Worm (Caenorhabditis elegans) whole organism, L1 larva: ENCODE measurements around the gene sms-1.

Experiments used
- C16A3.4 ChIP-seq: fragments of 150-350 bp; optimal IDR thresholded peaks from 2 replicates; lab custom pipeline; 2014; ENCODE audit warnings: missing biosample characterization, missing genetic modification characterization
- F16B12.6 ChIP-seq: fragments of 150-350 bp; optimal IDR thresholded peaks from 2 replicates; lab custom pipeline; 2014; ENCODE audit warnings: missing biosample characterization, missing genetic modification characterization
- Y116A8C.19 ChIP-seq: sonication (generic microtip); optimal IDR thresholded peaks from 2 replicates; lab custom pipeline; 2016; ENCODE audit warnings: missing compliant biosample characterization, missing genetic modification characterization, borderline replicate concordance
- ama-1 ChIP-seq: fragments of 150-350 bp; optimal IDR thresholded peaks from 2 replicates; lab custom pipeline; 2014
- blmp-1 ChIP-seq: fragments of 150-350 bp; optimal IDR thresholded peaks from 2 replicates; lab custom pipeline; 2014; ENCODE audit warnings: missing biosample characterization, missing genetic modification characterization
- ceh-63 ChIP-seq: fragments of 200-800 bp; sonication (Bioruptor generic); optimal IDR thresholded peaks from 2 replicates; lab custom pipeline; 2018; ENCODE audit warnings: mild to moderate bottlenecking, missing genetic modification characterization, missing compliant biosample characterization
- ceh-82 ChIP-seq, 3 experiments: fragments of 150-350 bp in 1 of 3; sonication (generic microtip) in 2 of 3; optimal IDR thresholded peaks; 2 replicates each; lab custom pipeline; 2014 to 2017; ENCODE audit warnings: missing biosample characterization in 3 of 3, missing genetic modification characterization in 3 of 3
- ceh-88 ChIP-seq: fragments of 200-800 bp; sonication (Bioruptor generic); IDR thresholded peaks from 2 replicates; pipeline ENCODE4 v1.3.6; 2022; ENCODE audit warnings: missing genetic modification characterization, missing compliant biosample characterization
- dsc-1 ChIP-seq: sonication (generic microtip); optimal IDR thresholded peaks from 2 replicates; lab custom pipeline; 2016; ENCODE audit warnings: mild to moderate bottlenecking, missing genetic modification characterization, missing compliant biosample characterization
- efl-1 ChIP-seq, 4 experiments: fragments of 150-350 bp; optimal IDR thresholded peaks in 3 of 4; peaks in 1 of 4; 1 replicate in 1 of 4; 2 replicates in 3 of 4; lab custom pipeline; 2014; ENCODE audit warnings: missing biosample characterization in 2 of 4, missing genetic modification characterization in 2 of 4, missing genetic modification reagents in 2 of 4
- efl-3 ChIP-seq: fragments of 200-800 bp; sonication (Bioruptor generic); optimal IDR thresholded peaks from 2 replicates; lab custom pipeline; 2018; ENCODE audit warnings: mild to moderate bottlenecking, missing genetic modification characterization, missing compliant biosample characterization
- egl-13 ChIP-seq: sonication (generic microtip); optimal IDR thresholded peaks from 2 replicates; lab custom pipeline; 2016; ENCODE audit warnings: missing genotype, missing genetic modification reagents, missing genetic modification characterization, missing compliant biosample characterization
- egl-27 ChIP-seq, 2 experiments: fragments of 150-350 bp in 1 of 2; sonication (generic microtip); optimal IDR thresholded peaks; 3 replicates each; lab custom pipeline; 2017 to 2018; ENCODE audit warnings: missing biosample characterization in 2 of 2, missing genetic modification characterization in 2 of 2, missing genetic modification reagents in 2 of 2
- elt-2 ChIP-seq: sonication (generic microtip); optimal IDR thresholded peaks from 2 replicates; lab custom pipeline; 2016; ENCODE audit warnings: missing genetic modification characterization, mild to moderate bottlenecking, inconsistent platforms, missing compliant biosample characterization, missing genetic modification reagents
- elt-3 ChIP-seq, 6 experiments: fragments of 150-350 bp in 1 of 6; sonication (generic microtip); optimal IDR thresholded peaks; 2 replicates each; lab custom pipeline; 2017 to 2018; ENCODE audit warnings: missing biosample characterization in 6 of 6, missing genetic modification characterization in 6 of 6, inconsistent platforms in 1 of 6
- fkh-10 ChIP-seq: sonication (generic microtip); optimal IDR thresholded peaks from 2 replicates; lab custom pipeline; 2017; ENCODE audit warnings: missing biosample characterization, missing genetic modification reagents, missing genetic modification characterization
- fkh-4 ChIP-seq: sonication (generic microtip); optimal IDR thresholded peaks from 2 replicates; lab custom pipeline; 2016; ENCODE audit warnings: missing compliant biosample characterization, missing genetic modification characterization, borderline replicate concordance
- fos-1 ChIP-seq: fragments of 150-350 bp; optimal IDR thresholded peaks from 2 replicates; lab custom pipeline; 2014; ENCODE audit warnings: missing biosample characterization, missing genetic modification characterization
- hlh-17 ChIP-seq: fragments of 200-800 bp; sonication (Bioruptor generic); optimal IDR thresholded peaks from 2 replicates; lab custom pipeline; 2018; ENCODE audit warnings: missing genetic modification characterization, mild to moderate bottlenecking, missing compliant biosample characterization, moderate library complexity, borderline replicate concordance
- hlh-4 ChIP-seq: sonication (generic microtip); optimal IDR thresholded peaks from 2 replicates; lab custom pipeline; 2016; ENCODE audit warnings: mild to moderate bottlenecking, missing genetic modification characterization, missing compliant biosample characterization
- hpl-2 ChIP-seq: fragments of 150-350 bp; optimal IDR thresholded peaks from 2 replicates; lab custom pipeline; 2014; ENCODE audit warnings: missing biosample characterization, missing genetic modification reagents, missing genetic modification characterization
- isw-1 ChIP-seq: fragments of 200-800 bp; sonication (Bioruptor generic); IDR thresholded peaks from 2 replicates; pipeline ENCODE4 v1.3.6; 2022; ENCODE audit warnings: missing genetic modification characterization, missing compliant biosample characterization
- jun-1 ChIP-seq: fragments of 150-350 bp; optimal IDR thresholded peaks from 2 replicates; lab custom pipeline; 2014; ENCODE audit warnings: missing biosample characterization, missing genetic modification reagents, missing genetic modification characterization
- lin-14 ChIP-seq: fragments of 200-800 bp; sonication (Bioruptor generic); optimal IDR thresholded peaks from 2 replicates; lab custom pipeline; 2018; ENCODE audit warnings: mild to moderate bottlenecking, missing genetic modification characterization, moderate library complexity, missing compliant biosample characterization
- lin-35 ChIP-seq, 2 experiments: fragments of 150-350 bp; optimal IDR thresholded peaks; 2 replicates each; lab custom pipeline; 2014; ENCODE audit warnings: missing biosample characterization in 2 of 2, missing genetic modification characterization in 2 of 2, missing genetic modification reagents in 2 of 2
- lsy-2 ChIP-seq, 2 experiments: fragments of 150-350 bp; optimal IDR thresholded peaks; 2 replicates each; lab custom pipeline; 2014; ENCODE audit warnings: missing biosample characterization in 2 of 2, missing genetic modification characterization in 2 of 2
- mep-1 ChIP-seq: fragments of 150-350 bp; optimal IDR thresholded peaks from 2 replicates; lab custom pipeline; 2014; ENCODE audit warnings: missing biosample characterization, missing genetic modification characterization
- nhr-12 ChIP-seq: sonication (generic microtip); optimal IDR thresholded peaks from 2 replicates; lab custom pipeline; 2017; ENCODE audit warnings: missing biosample characterization, missing genetic modification characterization
- nhr-19 ChIP-seq: fragments of 200-800 bp; sonication (Bioruptor generic); conservative IDR thresholded peaks from 2 replicates; pipeline ENCODE4 v1.3.6; 2022; ENCODE audit warnings: missing genetic modification characterization, missing compliant biosample characterization
- nhr-71 ChIP-seq: sonication (generic microtip); optimal IDR thresholded peaks from 2 replicates; lab custom pipeline; 2016; ENCODE audit warnings: mild to moderate bottlenecking, missing genetic modification characterization, moderate library complexity, missing compliant biosample characterization
- nhr-76 ChIP-seq: sonication (generic microtip); optimal IDR thresholded peaks from 2 replicates; lab custom pipeline; 2017; ENCODE audit warnings: missing biosample characterization, missing genetic modification characterization
- nhr-84 ChIP-seq: sonication (generic microtip); optimal IDR thresholded peaks from 2 replicates; lab custom pipeline; 2017; ENCODE audit warnings: missing biosample characterization, missing genetic modification characterization
- nhr-85 ChIP-seq: sonication (generic microtip); peaks from one replicate; lab custom pipeline; 2016; ENCODE audit warnings: missing genetic modification characterization, inconsistent platforms, missing compliant biosample characterization
- pqm-1 ChIP-seq: sonication (generic microtip); optimal IDR thresholded peaks from 3 replicates; lab custom pipeline; 2017; ENCODE audit warnings: missing biosample characterization, missing genetic modification characterization
- rnt-1 ChIP-seq: sonication (generic microtip); optimal IDR thresholded peaks from 2 replicates; lab custom pipeline; 2016; ENCODE audit warnings: mild to moderate bottlenecking, missing genetic modification characterization, moderate library complexity, missing compliant biosample characterization
- skn-1 ChIP-seq: fragments of 150-350 bp; optimal IDR thresholded peaks from 2 replicates; lab custom pipeline; 2014; ENCODE audit warnings: missing biosample characterization, missing genetic modification characterization
- snpc-4 ChIP-seq: fragments of 150-350 bp; optimal IDR thresholded peaks from 2 replicates; lab custom pipeline; 2014; ENCODE audit warnings: missing biosample characterization, missing genetic modification characterization
- sup-37 ChIP-seq: fragments of 200-800 bp; sonication (Bioruptor generic); optimal IDR thresholded peaks from 2 replicates; lab custom pipeline; 2018; ENCODE audit warnings: mild to moderate bottlenecking, missing genetic modification characterization, missing compliant biosample characterization
- swsn-7 ChIP-seq: sonication (generic microtip); optimal IDR thresholded peaks from 2 replicates; lab custom pipeline; 2016; ENCODE audit warnings: missing genetic modification characterization, missing compliant biosample characterization
- unc-86 ChIP-seq: sonication (generic microtip); optimal IDR thresholded peaks from 2 replicates; lab custom pipeline; 2016; ENCODE audit warnings: missing genetic modification characterization, missing compliant biosample characterization
- unc-98 ChIP-seq: fragments of 200-800 bp; sonication (Bioruptor generic); IDR thresholded peaks from 2 replicates; pipeline ENCODE4 v1.3.6; 2022; ENCODE audit warnings: missing genetic modification characterization, missing compliant biosample characterization
- vab-15 ChIP-seq: sonication (generic microtip); optimal IDR thresholded peaks from 2 replicates; lab custom pipeline; 2017; ENCODE audit warnings: missing genotype, mild to moderate bottlenecking, missing genetic modification characterization, missing compliant biosample characterization
- ztf-11 ChIP-seq, 2 experiments: sonication (generic microtip); optimal IDR thresholded peaks; 2 replicates each; lab custom pipeline; 2016 to 2017; ENCODE audit warnings: missing genetic modification characterization in 2 of 2, missing biosample characterization in 1 of 2, missing compliant biosample characterization in 1 of 2

The sms-1 gene

DNA sequence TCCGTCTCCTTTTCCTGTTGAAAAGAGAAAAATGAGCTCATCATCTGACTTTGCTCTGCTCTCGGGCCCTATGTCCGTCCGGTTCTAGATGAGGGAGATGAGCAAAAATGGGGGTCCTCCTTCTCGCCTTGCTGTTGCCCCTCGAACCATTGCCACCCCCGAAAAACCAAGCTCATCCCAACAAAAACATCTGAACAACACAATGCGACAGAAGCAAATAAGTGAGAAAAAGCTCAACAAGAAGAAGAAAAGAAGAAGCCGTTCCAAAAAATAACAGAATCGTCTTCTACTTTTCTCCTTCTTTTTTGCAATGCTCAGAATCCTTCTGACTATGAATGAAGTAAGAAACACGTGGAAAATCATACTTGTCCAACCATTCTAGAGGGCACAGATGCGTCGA is 42.1 kb downstream of the sms-1 start:
- TF ChIP-seq ztf-11 (tag; optimal IDR thresholded peaks at IDR 0.05; lab: Kevin White, UChicago) (no peak), efl-3 (no peak), fkh-4 (no peak), lin-14 (GFP tag; lab: Kevin White, UChicago) (peak; percentile 45), ceh-82 (tag; optimal IDR thresholded peaks at IDR 0.05; lab: Kevin White, UChicago) (peak in 1 of 3 experiments; percentile 14)

DNA sequence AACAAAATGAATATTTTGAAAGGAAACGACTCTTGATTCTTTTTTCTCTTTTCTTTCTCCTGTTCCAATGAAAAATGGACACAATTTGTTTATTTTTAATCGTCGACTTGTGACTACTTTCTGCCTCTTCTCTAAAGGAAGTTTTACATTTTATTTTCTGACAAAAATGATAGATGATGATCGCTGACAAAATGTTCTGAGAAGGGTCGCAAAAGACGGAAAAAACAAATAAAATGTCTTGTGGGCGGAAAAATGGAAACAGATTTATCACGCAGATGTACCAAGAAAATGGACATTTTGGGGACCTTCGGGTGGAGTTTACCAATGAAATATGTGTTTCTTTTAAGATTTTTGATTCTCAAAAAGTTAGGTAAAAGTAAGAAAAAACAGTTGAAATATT is 45.0 kb downstream of the sms-1 start:
- TF ChIP-seq F16B12.6 (tag; lab: Kevin White, UChicago), result no peak
- no peak for TF ChIP-seq elt-2 (tag; lab: Kevin White, UChicago)
- no peak for TF ChIP-seq hlh-17 (GFP tag; lab: Kevin White, UChicago)
- no peak for TF ChIP-seq C16A3.4 (tag; lab: Kevin White, UChicago)
- TF ChIP-seq skn-1 (tag; lab: Kevin White, UChicago), result no peak
- TF ChIP-seq nhr-76 (tag; lab: Kevin White, UChicago), result no peak
- TF ChIP-seq unc-98 (GFP tag; lab: Robert Waterston, UW), result no peak
- no peak for TF ChIP-seq vab-15
- TF ChIP-seq rnt-1 (tag; lab: Kevin White, UChicago), result no peak
- no peak for TF ChIP-seq hpl-2 (GFP tag; lab: Kevin White, UChicago)
- TF ChIP-seq ceh-88, result no peak
- TF ChIP-seq mep-1 (tag; lab: Kevin White, UChicago), result no peak
- TF ChIP-seq fos-1 (tag; lab: Kevin White, UChicago), result no peak
- no peak for TF ChIP-seq snpc-4
- no peak for TF ChIP-seq nhr-85
- no peak for TF ChIP-seq nhr-84 (tag; lab: Kevin White, UChicago)
- no peak for TF ChIP-seq egl-27 (tag; optimal IDR thresholded peaks at IDR 0.05; lab: Kevin White, UChicago)

DNA sequence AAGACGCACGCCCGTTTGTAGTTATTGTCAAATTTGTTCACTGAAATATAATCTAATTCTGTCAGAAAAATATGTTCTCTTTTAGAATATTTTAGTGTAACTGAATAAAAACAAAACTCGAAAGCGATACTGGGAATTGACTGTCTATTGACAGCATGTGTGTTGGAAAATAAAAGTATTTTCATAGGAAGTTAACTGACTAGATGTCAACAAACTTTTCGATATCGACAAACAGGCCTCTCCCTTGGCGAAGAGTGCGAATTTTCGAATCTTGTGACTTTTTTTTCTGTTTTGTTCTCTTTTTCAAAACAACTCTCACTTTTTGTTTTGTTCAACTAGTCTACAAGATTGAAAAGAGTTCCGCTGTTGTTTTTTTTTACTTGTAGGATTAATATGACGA is 59.7 kb downstream of the sms-1 start:
- TF ChIP-seq hlh-4 (no peak), blmp-1 (tag; lab: Kevin White, UChicago) (peak; percentile 60)

DNA sequence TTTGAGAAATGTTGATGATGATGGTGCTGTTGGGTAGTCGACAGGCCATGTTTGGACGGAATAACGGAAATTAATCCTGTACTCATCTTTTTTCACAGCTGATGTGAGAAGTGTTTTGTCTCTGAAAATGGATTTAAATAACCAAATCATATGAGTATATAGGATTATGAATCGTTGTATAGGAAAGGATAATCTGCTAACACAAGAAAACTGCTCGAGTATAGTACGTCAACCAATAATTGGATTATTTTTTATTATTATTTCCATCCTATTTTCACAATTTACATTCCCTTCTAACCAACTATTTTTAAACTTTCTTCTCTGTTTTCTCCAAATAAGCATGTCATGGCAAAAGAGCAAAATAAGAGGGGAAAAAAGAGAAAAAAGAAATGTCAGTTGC is 62.2 kb downstream of the sms-1 start:
- no peak for TF ChIP-seq ceh-63 (GFP tag; lab: Kevin White, UChicago)
- peak; percentile 4 for TF ChIP-seq nhr-71 (tag; lab: Kevin White, UChicago)
- peak; percentile 10 for TF ChIP-seq egl-13 (tag; lab: Kevin White, UChicago)
- peak; percentile 45 for TF ChIP-seq nhr-85
- peak; percentile 92 for TF ChIP-seq dsc-1
- no peak for TF ChIP-seq mep-1 (tag; lab: Kevin White, UChicago)

DNA sequence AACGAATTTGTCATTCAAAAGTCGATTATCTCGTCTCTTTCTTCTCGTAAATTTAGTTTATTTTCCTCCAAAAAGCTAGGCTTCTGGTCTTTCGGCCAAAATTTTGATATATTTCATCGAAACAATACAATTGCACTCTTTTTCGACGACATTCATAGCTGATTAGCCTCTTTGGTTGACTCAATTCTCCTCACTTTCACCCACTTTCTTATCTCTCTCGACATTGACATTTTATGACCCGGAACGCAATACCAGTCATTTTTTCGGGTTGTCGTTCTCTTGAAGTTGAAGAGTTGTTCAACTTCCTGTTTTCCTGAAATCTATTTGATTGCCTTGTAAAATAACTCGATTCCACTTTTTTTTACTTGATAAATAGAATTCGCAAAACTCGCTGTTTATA is 63.4 kb downstream of the sms-1 start:
- TF ChIP-seq efl-1 (optimal IDR thresholded peaks at IDR 0.05; lab: Kevin White, UChicago), result no peak
- TF ChIP-seq efl-1 (GFP tag; optimal IDR thresholded peaks at IDR 0.05 in 1 of 2; lab: Kevin White, UChicago), result peak in 1 of 2 experiments; percentile 20
- TF ChIP-seq swsn-7 (tag; lab: Kevin White, UChicago), result no peak
- TF ChIP-seq blmp-1 (tag; lab: Kevin White, UChicago), result peak; percentile 8

DNA sequence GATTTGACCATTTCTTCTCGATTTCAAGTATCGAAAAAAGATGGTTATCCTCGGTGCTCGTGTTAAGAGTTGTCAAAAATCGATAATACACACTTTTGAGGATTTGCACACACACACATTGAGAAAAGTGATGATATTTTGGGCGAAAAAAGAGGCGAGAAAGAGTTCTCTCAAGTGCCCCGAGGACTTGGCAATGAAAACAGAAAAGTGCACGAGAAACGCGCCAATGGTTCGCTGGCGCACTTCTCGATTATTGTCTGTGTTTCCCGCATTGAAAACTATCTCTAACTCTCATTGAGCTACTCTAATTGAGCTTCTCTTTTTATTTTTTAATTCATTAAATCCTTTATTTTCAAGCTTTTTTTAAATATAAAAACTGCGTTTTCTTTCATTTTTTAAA is 64.3 kb downstream of the sms-1 start:
- TF ChIP-seq fkh-10 (GFP tag; lab: Kevin White, UChicago), result peak; percentile 57
- TF ChIP-seq unc-86 (tag; lab: Kevin White, UChicago), result peak; percentile 57
- peak; percentile 73 to 75 for TF ChIP-seq lin-35 (GFP tag; optimal IDR thresholded peaks at IDR 0.05; lab: Kevin White, UChicago)
- TF ChIP-seq sup-37 (GFP tag; lab: Kevin White, UChicago), result peak; percentile 17
- TF ChIP-seq elt-3 (tag; optimal IDR thresholded peaks at IDR 0.05; lab: Kevin White, UChicago), result peak in 1 of 6 experiments; percentile 37
- TF ChIP-seq Y116A8C.19 (tag; lab: Kevin White, UChicago), result no peak
- TF ChIP-seq ceh-88, result no peak
- peak; percentile 76 to 84 for TF ChIP-seq lsy-2 (tag; optimal IDR thresholded peaks at IDR 0.05; lab: Kevin White, UChicago)
- TF ChIP-seq pqm-1 (tag; lab: Kevin White, UChicago), result no peak
- TF ChIP-seq hlh-17 (GFP tag; lab: Kevin White, UChicago), result no peak
- peak; percentile 42 for TF ChIP-seq egl-13 (tag; lab: Kevin White, UChicago)
- peak; percentile 52 for TF ChIP-seq isw-1
- TF ChIP-seq nhr-19, result peak; percentile 76
- no peak for TF ChIP-seq ama-1
- TF ChIP-seq efl-1 (optimal IDR thresholded peaks at IDR 0.05; lab: Kevin White, UChicago), result peak; percentile 72
- TF ChIP-seq efl-1 (GFP tag; optimal IDR thresholded peaks at IDR 0.05 in 1 of 2; lab: Kevin White, UChicago), result peak; percentile 28 to 72
- TF ChIP-seq nhr-12 (tag; lab: Kevin White, UChicago), result no peak
- TF ChIP-seq efl-3, result no peak
- peak; percentile 45 for TF ChIP-seq jun-1 (tag; lab: Kevin White, UChicago)
